Worm (Caenorhabditis elegans): ENCODE data around the gene srh-279.

ce11 chrV:16237223-16237622 is 45.0 kb downstream of the srh-279 start, which contains the start of gene F21H7.5:
- no peak for TF ChIP-seq pha-4 (tag; optimal IDR thresholded peaks at IDR 0.05)
- no peak for TF ChIP-seq ces-1 (GFP tag; optimal IDR thresholded peaks at IDR 0.05)
- no peak for TF ChIP-seq elt-3 (tag; optimal IDR thresholded peaks at IDR 0.05)
- no peak for TF ChIP-seq nhr-76 (tag; optimal IDR thresholded peaks at IDR 0.05)
- no peak for TF ChIP-seq blmp-1 (tag; optimal IDR thresholded peaks at IDR 0.05)
- TF ChIP-seq snpc-4 (tag; optimal IDR thresholded peaks at IDR 0.05), result no peak

All from whole organism, mixed stage, embryonic.